Fruit fly (Drosophila melanogaster) whole organism, embryonic: Measurements from ENCODE around the gene S-Lap4.

Experiments
- Abd-B ChIP-seq: fragments of 200-800 bp; sonication (Bioruptor generic); optimal IDR thresholded peaks from 2 replicates; lab custom pipeline; 2018; ENCODE audit warnings: missing biosample characterization, mild to moderate bottlenecking, missing genetic modification characterization, moderate library complexity
- Blimp-1 ChIP-seq: fragments of 200-800 bp; sonication (Bioruptor generic); optimal IDR thresholded peaks from 3 replicates; lab custom pipeline; 2018; ENCODE audit warnings: missing biosample characterization, missing genetic modification characterization, mild to moderate bottlenecking, moderate library complexity, missing genetic modification reagents
- CG10979 ChIP-seq: fragments of 200-800 bp; sonication (Bioruptor generic); optimal IDR thresholded peaks from 2 replicates; lab custom pipeline; 2018; ENCODE audit warnings: missing biosample characterization, mild to moderate bottlenecking, missing genetic modification characterization, moderate library complexity
- CG11085 ChIP-seq: fragments of 200-800 bp; sonication (Bioruptor generic); IDR thresholded peaks from 2 replicates; pipeline ENCODE4 v1.3.6; 2022; ENCODE audit warnings: missing biosample characterization, missing genetic modification characterization
- CG13123 ChIP-seq: fragments of 200-800 bp; sonication (Bioruptor generic); optimal IDR thresholded peaks from 2 replicates; lab custom pipeline; 2016; ENCODE audit warnings: missing biosample characterization, missing genetic modification characterization
- CG13424 ChIP-seq: fragments of 200-800 bp; sonication (Bioruptor generic); optimal IDR thresholded peaks from 2 replicates; lab custom pipeline; 2019; ENCODE audit warnings: missing biosample characterization, mild to moderate bottlenecking, missing genetic modification characterization, moderate library complexity
- CG13894 ChIP-seq: fragments of 200-800 bp; sonication (Bioruptor generic); optimal IDR thresholded peaks from 3 replicates; lab custom pipeline; 2018; ENCODE audit warnings: missing biosample characterization, mild to moderate bottlenecking, missing genetic modification characterization, moderate library complexity
- CG14710 ChIP-seq: fragments of 200-800 bp; sonication (Bioruptor generic); optimal IDR thresholded peaks from 3 replicates; lab custom pipeline; 2019; ENCODE audit warnings: missing biosample characterization, mild to moderate bottlenecking, missing genetic modification characterization, moderate library complexity
- CG15269 ChIP-seq: fragments of 200-800 bp; sonication (Bioruptor generic); optimal IDR thresholded peaks from 2 replicates; lab custom pipeline; 2018; ENCODE audit warnings: missing biosample characterization, mild to moderate bottlenecking, missing genetic modification characterization, moderate library complexity
- CG1602 ChIP-seq: fragments of 200-800 bp; sonication (Bioruptor generic); optimal IDR thresholded peaks from 3 replicates; lab custom pipeline; 2016; ENCODE audit warnings: missing biosample characterization, missing genetic modification characterization
- CG17359 ChIP-seq: fragments of 200-800 bp; sonication (Bioruptor generic); optimal IDR thresholded peaks from 3 replicates; lab custom pipeline; 2018; ENCODE audit warnings: missing biosample characterization, mild to moderate bottlenecking, missing genetic modification characterization, moderate library complexity
- CG17361 ChIP-seq: fragments of 200-800 bp; sonication (Bioruptor generic); IDR thresholded peaks from 3 replicates; pipeline ENCODE4 v1.3.6; 2022; ENCODE audit warnings: missing biosample characterization, missing genetic modification characterization
- CG17385 ChIP-seq: fragments of 200-800 bp; sonication (Bioruptor generic); optimal IDR thresholded peaks from 3 replicates; lab custom pipeline; 2018; ENCODE audit warnings: missing biosample characterization, mild to moderate bottlenecking, missing genetic modification characterization
- CG34224 ChIP-seq: fragments of 200-800 bp; sonication (Bioruptor generic); IDR thresholded peaks from 3 replicates; pipeline ENCODE4 v1.3.6; 2022; ENCODE audit warnings: missing biosample characterization, missing genetic modification characterization; ENCODE audit not compliant: partially characterized antibody
- CG4404 ChIP-seq: fragments of 200-800 bp; sonication (Bioruptor generic); IDR thresholded peaks from 2 replicates; pipeline ENCODE4 v1.3.6; 2022; ENCODE audit warnings: missing biosample characterization, missing genetic modification characterization
- CG4617 ChIP-seq: fragments of 200-800 bp; sonication (Bioruptor generic); optimal IDR thresholded peaks from 3 replicates; lab custom pipeline; 2016; ENCODE audit warnings: missing biosample characterization, missing genetic modification characterization, borderline replicate concordance
- CG6689 ChIP-seq: fragments of 200-800 bp; sonication (Bioruptor generic); IDR thresholded peaks from 2 replicates; pipeline ENCODE4 v1.3.6; 2022; ENCODE audit warnings: missing biosample characterization, missing genetic modification characterization
- CG8388 ChIP-seq: fragments of 200-800 bp; sonication (Bioruptor generic); optimal IDR thresholded peaks from 2 replicates; lab custom pipeline; 2019; ENCODE audit warnings: missing biosample characterization, mild to moderate bottlenecking, missing genetic modification characterization, moderate library complexity
- CG9727 ChIP-seq: fragments of 200-800 bp; sonication (Bioruptor generic); optimal IDR thresholded peaks from 3 replicates; lab custom pipeline; 2017; ENCODE audit warnings: missing biosample characterization, mild to moderate bottlenecking, missing genetic modification characterization
- D ChIP-seq, 2 experiments: fragments of 200-800 bp in 1 of 2; fragments of >200 bp in 1 of 2; sonication (Bioruptor generic) in 1 of 2; optimal IDR thresholded peaks; 2 replicates in 1 of 2; 3 replicates in 1 of 2; lab custom pipeline; 2017; ENCODE audit warnings: mild to moderate bottlenecking in 1 of 2, missing biosample characterization in 1 of 2, missing genetic modification characterization in 1 of 2, missing genetic modification reagents in 1 of 2
- E2f1 ChIP-seq: fragments of 200-800 bp; sonication (Bioruptor generic); IDR thresholded peaks from 2 replicates; pipeline ENCODE4 v1.3.6; 2022; ENCODE audit warnings: missing biosample characterization, missing genetic modification characterization
- ERR ChIP-seq: fragments of 200-800 bp; sonication (Bioruptor generic); optimal IDR thresholded peaks from 2 replicates; lab custom pipeline; 2016; ENCODE audit warnings: missing biosample characterization, missing genetic modification characterization
- Eip74EF ChIP-seq, 2 experiments: fragments of 200-800 bp in 1 of 2; fragments of >200 bp in 1 of 2; sonication (Bioruptor generic) in 1 of 2; optimal IDR thresholded peaks; 2 replicates each; lab custom pipeline; 2017 to 2019; ENCODE audit warnings: missing biosample characterization in 2 of 2, missing genetic modification characterization in 2 of 2, mild to moderate bottlenecking in 1 of 2, moderate library complexity in 1 of 2
- Fer2 ChIP-seq: fragments of 200-800 bp; sonication (Bioruptor generic); optimal IDR thresholded peaks from 2 replicates; lab custom pipeline; 2018; ENCODE audit warnings: missing biosample characterization, mild to moderate bottlenecking, missing genetic modification characterization, moderate library complexity
- H15 ChIP-seq: fragments of 200-800 bp; sonication (Bioruptor generic); IDR thresholded peaks from 3 replicates; pipeline ENCODE4 v1.3.6; 2022; ENCODE audit warnings: missing biosample characterization, missing genetic modification characterization
- HLH3B ChIP-seq: fragments of 200-800 bp; sonication (Bioruptor generic); IDR thresholded peaks from 2 replicates; pipeline ENCODE4 v1.3.6; 2022; ENCODE audit warnings: missing biosample characterization, missing genetic modification characterization
- HLHmδ ChIP-seq: fragments of 200-800 bp; sonication (Bioruptor generic); optimal IDR thresholded peaks from 2 replicates; lab custom pipeline; 2018; ENCODE audit warnings: missing biosample characterization, mild to moderate bottlenecking, missing genetic modification characterization, moderate library complexity
- Oli ChIP-seq: fragments of 200-800 bp; sonication (Bioruptor generic); optimal IDR thresholded peaks from 2 replicates; lab custom pipeline; 2018; ENCODE audit warnings: missing biosample characterization, mild to moderate bottlenecking, missing genetic modification characterization, moderate library complexity
- PHDP ChIP-seq: fragments of 200-800 bp; sonication (Bioruptor generic); optimal IDR thresholded peaks from 3 replicates; lab custom pipeline; 2018; ENCODE audit warnings: missing biosample characterization, mild to moderate bottlenecking, missing genetic modification characterization, moderate library complexity
- Sox100B ChIP-seq: fragments of 200-800 bp; sonication (Bioruptor generic); optimal IDR thresholded peaks from 3 replicates; lab custom pipeline; 2018; ENCODE audit warnings: missing biosample characterization, mild to moderate bottlenecking, missing genetic modification characterization
- Xrp1 ChIP-seq: fragments of 200-800 bp; sonication (Bioruptor generic); IDR thresholded peaks from 2 replicates; pipeline ENCODE4 v1.3.6; 2022; ENCODE audit warnings: missing biosample characterization, missing genetic modification characterization
- az2 ChIP-seq: fragments of 200-800 bp; sonication (Bioruptor generic); optimal IDR thresholded peaks from 3 replicates; lab custom pipeline; 2016; ENCODE audit warnings: missing biosample characterization, missing genetic modification characterization
- crol ChIP-seq: fragments of 200-800 bp; sonication (Bioruptor generic); IDR thresholded peaks from 2 replicates; pipeline ENCODE4 v1.3.6; 2022; ENCODE audit warnings: missing biosample characterization, missing genetic modification characterization
- dmrt11E ChIP-seq: fragments of 200-800 bp; sonication (Bioruptor generic); optimal IDR thresholded peaks from 3 replicates; lab custom pipeline; 2018; ENCODE audit warnings: missing biosample characterization, mild to moderate bottlenecking, missing genetic modification characterization, moderate library complexity
- grn ChIP-seq: fragments of 200-800 bp; sonication (Bioruptor generic); optimal IDR thresholded peaks from 3 replicates; lab custom pipeline; 2017; ENCODE audit warnings: missing biosample characterization, missing genetic modification characterization
- hth ChIP-seq: fragments of >200 bp; optimal IDR thresholded peaks from 2 replicates; lab custom pipeline; 2017; ENCODE audit warnings: inconsistent platforms
- inv ChIP-seq: fragments of 200-800 bp; sonication (Bioruptor generic); IDR thresholded peaks from 2 replicates; pipeline ENCODE4 v1.3.6; 2022; ENCODE audit warnings: missing biosample characterization, missing genetic modification characterization; ENCODE audit not compliant: partially characterized antibody
- lilli ChIP-seq: fragments of 200-800 bp; sonication (Bioruptor generic); optimal IDR thresholded peaks from 3 replicates; lab custom pipeline; 2016; ENCODE audit warnings: missing biosample characterization, missing genetic modification characterization
- nerfin-1 ChIP-seq: fragments of 200-800 bp; sonication (Bioruptor generic); optimal IDR thresholded peaks from 3 replicates; lab custom pipeline; 2019; ENCODE audit warnings: missing biosample characterization, mild to moderate bottlenecking, missing genetic modification characterization, moderate library complexity
- nom ChIP-seq: fragments of 200-800 bp; sonication (Bioruptor generic); optimal IDR thresholded peaks from 2 replicates; lab custom pipeline; 2017; ENCODE audit warnings: missing biosample characterization, missing genetic modification characterization, mild to moderate bottlenecking, moderate library complexity, missing genetic modification reagents
- oc ChIP-seq: fragments of 200-800 bp; sonication (Bioruptor generic); optimal IDR thresholded peaks from 2 replicates; lab custom pipeline; 2018; ENCODE audit warnings: missing biosample characterization, mild to moderate bottlenecking, missing genetic modification characterization, moderate library complexity
- pan ChIP-seq, 4 experiments: fragments of >200 bp in 3 of 4; fragments of 200-800 bp in 1 of 4; sonication (Bioruptor generic) in 1 of 4; optimal IDR thresholded peaks in 3 of 4; IDR thresholded peaks in 1 of 4; 2 replicates each; pipeline versions ENCODE4 v1.3.6 to Lab custom; 2017 to 2022; ENCODE audit warnings: missing biosample characterization in 2 of 4, missing genetic modification characterization in 2 of 4, mixed read lengths in 1 of 4
- tap ChIP-seq: fragments of 200-800 bp; optimal IDR thresholded peaks from 3 replicates; lab custom pipeline; 2019; ENCODE audit warnings: missing biosample characterization, mild to moderate bottlenecking, missing genetic modification characterization, moderate library complexity
- ttk ChIP-seq: fragments of 200-800 bp; sonication (Bioruptor generic); IDR thresholded peaks from 2 replicates; pipeline ENCODE4 v2.1.2; 2022; ENCODE audit warnings: missing biosample characterization, missing genetic modification characterization
- vvl ChIP-seq: fragments of 200-800 bp; sonication (Bioruptor generic); IDR thresholded peaks from 2 replicates; pipeline ENCODE4 v1.3.6; 2022; ENCODE audit warnings: missing biosample characterization, missing genetic modification characterization

Gene S-Lap4

dm6 chr3L:10533878-10534277, 43.2 kb downstream of the S-Lap4 start:
- TF ChIP-seq ERR (GFP tag; lab: Kevin White, UChicago) (no peak), CG4404 (GFP tag; lab: Robert Waterston, UW) (no peak), CG4617 (GFP tag; lab: Kevin White, UChicago) (no peak), nom (GFP tag; lab: Kevin White, UChicago) (peak; percentile 82), grn (GFP tag; lab: Kevin White, UChicago) (no peak), hth (lab: Kevin White, UChicago) (no peak)

dm6 chr3L:10535105-10535504, 44.4 kb downstream of the S-Lap4 start:
- TF ChIP-seq CG13894 (tag; lab: Kevin White, UChicago) (peak; percentile 29), CG15269 (tag; lab: Kevin White, UChicago) (no peak), oc (peak; percentile 53)

dm6 chr3L:10536297-10536696, 45.6 kb downstream of the S-Lap4 start:
- TF ChIP-seq Eip74EF (GFP tag; optimal IDR thresholded peaks at IDR 0.05; lab: Kevin White, UChicago) = peak in 1 of 2 experiments; percentile 0
- TF ChIP-seq CG17361 (GFP tag; lab: Robert Waterston, UW) = peak; percentile 53; the same call in 2 of the 3 replicates
- peak; percentile 40 for TF ChIP-seq CG9727
- peak; percentile 41 for TF ChIP-seq CG13424 (tag; lab: Kevin White, UChicago)
- TF ChIP-seq Blimp-1 = peak; percentile 24
- TF ChIP-seq CG34224 (GFP tag; lab: Robert Waterston, UW) = no peak
- TF ChIP-seq inv (GFP tag; lab: Robert Waterston, UW) = no peak
- no peak for TF ChIP-seq CG13123
- peak; percentile 7 for TF ChIP-seq tap (tag; lab: Kevin White, UChicago)
- TF ChIP-seq CG6689 = 0 out of 2 replicates have a peak, but pooled peaks have one; percentile 20
- peak; percentile 7 for TF ChIP-seq Sox100B (GFP tag; lab: Kevin White, UChicago)
- TF ChIP-seq vvl (GFP tag; lab: Robert Waterston, UW) = peak; percentile 57; the same call in 1 of the 2 replicates
- TF ChIP-seq crol = 0 out of 2 replicates have a peak, but pooled peaks have one; percentile 6
- TF ChIP-seq pan (optimal IDR thresholded peaks at IDR 0.05; lab: Kevin White, UChicago) = no peak
- TF ChIP-seq pan (GFP tag; optimal IDR thresholded peaks at IDR 0.05 in 1 of 2, IDR thresholded peaks at IDR 0.05 in 1 of 2) = peak in 1 of 2 experiments; percentile 18
- no peak for TF ChIP-seq lilli (GFP tag; lab: Kevin White, UChicago)
- peak; percentile 4 for TF ChIP-seq CG1602 (GFP tag; lab: Kevin White, UChicago)
- TF ChIP-seq CG17359 (tag; lab: Kevin White, UChicago) = peak; percentile 15
- peak; percentile 22 for TF ChIP-seq CG8388 (GFP tag; lab: Kevin White, UChicago)
- no peak for TF ChIP-seq H15 (GFP tag; lab: Robert Waterston, UW)
- TF ChIP-seq HLH3B = 0 out of 2 replicates have a peak, but pooled peaks have one; percentile 26
- peak; percentile 3 for TF ChIP-seq az2
- TF ChIP-seq PHDP = peak; percentile 32
- no peak for TF ChIP-seq Fer2 (tag; lab: Kevin White, UChicago)
- TF ChIP-seq E2f1 (GFP tag; lab: Robert Waterston, UW) = peak; percentile 16; the same call in 1 of the 2 replicates
- peak; percentile 23 for TF ChIP-seq CG17385
- no peak for TF ChIP-seq D (optimal IDR thresholded peaks at IDR 0.05; lab: Kevin White, UChicago)
- TF ChIP-seq D (GFP tag; optimal IDR thresholded peaks at IDR 0.05; lab: Kevin White, UChicago) = peak; percentile 2
- peak; percentile 57 for TF ChIP-seq dmrt11E (tag; lab: Kevin White, UChicago)
- no peak for TF ChIP-seq CG11085 (GFP tag; lab: Robert Waterston, UW)
- TF ChIP-seq CG10979 (tag; lab: Kevin White, UChicago) = peak; percentile 29
- peak; percentile 6 for TF ChIP-seq CG14710 (tag; lab: Kevin White, UChicago)
- TF ChIP-seq nerfin-1 = peak; percentile 12
- TF ChIP-seq Oli (tag; lab: Kevin White, UChicago) = peak; percentile 47
- peak; percentile 46 for TF ChIP-seq Abd-B (GFP tag; lab: Kevin White, UChicago)
- TF ChIP-seq Xrp1 (GFP tag; lab: Robert Waterston, UW) = peak; percentile 76; the same call in 1 of the 2 replicates
- TF ChIP-seq ttk (GFP tag; lab: Robert Waterston, UW) = peak; percentile 41; the same call in 1 of the 2 replicates
- TF ChIP-seq HLHmδ (GFP tag; lab: Kevin White, UChicago) = no peak
